Worm (Caenorhabditis elegans): ENCODE data around the gene dsb-1.

The dsb-1 gene

ce11 chrIV:12408625-12409024 lies at the start of gene dsb-1:
Gene dsb-1 (plus strand): TSS chrIV:12408925.
- no peak for TF ChIP-seq unc-62 (GFP tag; optimal IDR thresholded peaks at IDR 0.05)

- no peak for TF ChIP-seq unc-62 (GFP tag; optimal IDR thresholded peaks at IDR 0.05)
These were observed 48.7 kb upstream of the dsb-1 start for ce11 chrIV:12359979-12360378.

ce11 chrIV:12360742-12361195 lies 48.0 kb upstream of the dsb-1 start, which contains the start of gene sec-24.2:
Gene sec-24.2 (minus strand): TSS chrIV:12360792.
- TF ChIP-seq unc-62 (GFP tag; optimal IDR thresholded peaks at IDR 0.05): no peak

ce11 chrIV:12361392-12362092 lies 47.2 kb upstream of the dsb-1 start, which contains the start of the genes ccr-4 and ZC518.8:
Gene ccr-4 (plus strand): TSS chrIV:12361542.
Gene ZC518.8 (minus strand): TSS chrIV:12361908.
- TF ChIP-seq unc-62 (GFP tag; optimal IDR thresholded peaks at IDR 0.05): no peak

ce11 chrIV:12364964-12365363 lies 43.8 kb upstream of the dsb-1 start:
- no peak for TF ChIP-seq unc-62 (GFP tag; optimal IDR thresholded peaks at IDR 0.05)

ce11 chrIV:12366571-12366970 lies 42.2 kb upstream of the dsb-1 start:
- TF ChIP-seq unc-62 (GFP tag; optimal IDR thresholded peaks at IDR 0.05): no peak

- TF ChIP-seq unc-62 (GFP tag; optimal IDR thresholded peaks at IDR 0.05): no peak
These were observed 37.4 kb upstream of the dsb-1 start for ce11 chrIV:12371340-12371739.

ce11 chrIV:12371879-12372278 lies 36.8 kb upstream of the dsb-1 start, which contains the start of gene wdr-46:
Gene wdr-46 (plus strand): TSS chrIV:12372253.
- TF ChIP-seq unc-62 (GFP tag; optimal IDR thresholded peaks at IDR 0.05): no peak

- TF ChIP-seq unc-62 (GFP tag; optimal IDR thresholded peaks at IDR 0.05): no peak
These were observed 32.7 kb upstream of the dsb-1 start, which contains the start of gene atz-1 for ce11 chrIV:12376021-12376420. Gene atz-1 (minus strand): TSS chrIV:12376121.

ce11 chrIV:12378919-12379318 lies 29.8 kb upstream of the dsb-1 start:
- TF ChIP-seq unc-62 (GFP tag; optimal IDR thresholded peaks at IDR 0.05): no peak

ce11 chrIV:12379784-12380183 lies 28.9 kb upstream of the dsb-1 start, which contains the start of gene thn-1:
Gene thn-1 (plus strand): TSS chrIV:12380084.
- TF ChIP-seq unc-62 (GFP tag; optimal IDR thresholded peaks at IDR 0.05): no peak

- no peak for TF ChIP-seq unc-62 (GFP tag; optimal IDR thresholded peaks at IDR 0.05)
These were observed 25.9 kb upstream of the dsb-1 start, which contains the start of gene thn-2 for ce11 chrIV:12382864-12383263. Gene thn-2 (plus strand): TSS chrIV:12383170.

- TF ChIP-seq unc-62 (GFP tag; optimal IDR thresholded peaks at IDR 0.05): no peak
These were observed 23.7 kb upstream of the dsb-1 start, which contains the start of gene F28D1.6 for ce11 chrIV:12385061-12385460. Gene F28D1.6 (minus strand): TSS chrIV:12385161.

- TF ChIP-seq unc-62 (GFP tag; optimal IDR thresholded peaks at IDR 0.05): no peak
These were observed 18.8 kb upstream of the dsb-1 start, which contains the start of gene spe-45 for ce11 chrIV:12389951-12390350. Gene spe-45 (minus strand): TSS chrIV:12390095.

ce11 chrIV:12391003-12391637 lies 17.6 kb upstream of the dsb-1 start, which contains the start of the genes rps-23 and dpm-3:
Gene rps-23 (minus strand): TSS chrIV:12391053.
Gene dpm-3 (plus strand): TSS chrIV:12391587.
- TF ChIP-seq unc-62 (GFP tag; optimal IDR thresholded peaks at IDR 0.05): no peak

- no peak for TF ChIP-seq unc-62 (GFP tag; optimal IDR thresholded peaks at IDR 0.05)
These were observed 12.0 kb upstream of the dsb-1 start for ce11 chrIV:12396645-12397258.
